Fruit fly (Drosophila melanogaster) whole organism, embryonic: Measurements from ENCODE around the gene Gcat.
A peak's percentile ranks its signal among the peaks of the same experiment; 100 is the strongest.

Experiments
- Bgb ChIP-seq: fragments of 200-800 bp; sonication (Bioruptor generic); IDR thresholded peaks from 2 replicates; pipeline ENCODE4 v1.3.6; 2022; ENCODE audit warnings: missing biosample characterization, missing genetic modification characterization; ENCODE audit not compliant: partially characterized antibody
- C15 ChIP-seq: fragments of 200-800 bp; sonication (Bioruptor generic); IDR thresholded peaks from 3 replicates; pipeline ENCODE4 v1.3.6; 2022; ENCODE audit warnings: missing biosample characterization, missing genetic modification characterization
- CG10366 ChIP-seq: fragments of 200-800 bp; sonication (Bioruptor generic); IDR thresholded peaks from 2 replicates; pipeline ENCODE4 v1.3.6; 2022; ENCODE audit warnings: missing biosample characterization, missing genetic modification characterization
- CG12155 ChIP-seq: fragments of 200-800 bp; sonication (Bioruptor generic); optimal IDR thresholded peaks from 3 replicates; lab custom pipeline; 2016; ENCODE audit warnings: missing biosample characterization, missing genetic modification characterization
- CG13775 ChIP-seq: fragments of 200-800 bp; sonication (Bioruptor generic); optimal IDR thresholded peaks from 3 replicates; lab custom pipeline; 2017; ENCODE audit warnings: missing biosample characterization, mild to moderate bottlenecking, missing genetic modification characterization
- CG13894 ChIP-seq: fragments of 200-800 bp; sonication (Bioruptor generic); optimal IDR thresholded peaks from 3 replicates; lab custom pipeline; 2018; ENCODE audit warnings: missing biosample characterization, mild to moderate bottlenecking, missing genetic modification characterization, moderate library complexity
- CG14441 ChIP-seq: fragments of 200-800 bp; sonication (Bioruptor generic); IDR thresholded peaks from 2 replicates; pipeline ENCODE4 v1.3.6; 2022; ENCODE audit warnings: missing biosample characterization, missing genetic modification characterization
- CG14860 ChIP-seq: fragments of 200-800 bp; sonication (Bioruptor generic); IDR thresholded peaks from 3 replicates; pipeline ENCODE4 v1.3.6; 2022; ENCODE audit warnings: missing biosample characterization, missing genetic modification characterization; ENCODE audit not compliant: partially characterized antibody
- CG15073 ChIP-seq: fragments of 200-800 bp; sonication (Bioruptor generic); optimal IDR thresholded peaks from 2 replicates; lab custom pipeline; 2016; ENCODE audit warnings: missing biosample characterization, missing genetic modification characterization
- CG15514 ChIP-seq: fragments of 200-800 bp; sonication (Bioruptor generic); optimal IDR thresholded peaks from 3 replicates; lab custom pipeline; 2017; ENCODE audit warnings: missing biosample characterization, missing genetic modification characterization, mild to moderate bottlenecking, moderate library complexity, missing genetic modification reagents
- CG18599 ChIP-seq: fragments of 200-800 bp; sonication (Bioruptor generic); optimal IDR thresholded peaks from 3 replicates; lab custom pipeline; 2017; ENCODE audit warnings: missing biosample characterization, missing genetic modification characterization, mild to moderate bottlenecking, moderate library complexity, missing genetic modification reagents
- CG2116 ChIP-seq: fragments of 200-800 bp; sonication (Bioruptor generic); optimal IDR thresholded peaks from 3 replicates; lab custom pipeline; 2018; ENCODE audit warnings: missing biosample characterization, mild to moderate bottlenecking, missing genetic modification characterization
- CG3281 ChIP-seq: fragments of 200-800 bp; sonication (Bioruptor generic); optimal IDR thresholded peaks from 3 replicates; lab custom pipeline; 2017; ENCODE audit warnings: missing biosample characterization, mild to moderate bottlenecking, missing genetic modification characterization
- CG5180 ChIP-seq: fragments of 200-800 bp; sonication (Bioruptor generic); optimal IDR thresholded peaks from 3 replicates; lab custom pipeline; 2017; ENCODE audit warnings: missing biosample characterization, missing genetic modification characterization, mild to moderate bottlenecking, moderate library complexity, missing genetic modification reagents
- CG5953 ChIP-seq: fragments of 200-800 bp; sonication (Bioruptor generic); IDR thresholded peaks from 2 replicates; pipeline ENCODE4 v1.3.6; 2022; ENCODE audit warnings: missing biosample characterization, missing genetic modification characterization
- CG6254 ChIP-seq: fragments of 200-800 bp; sonication (Bioruptor generic); optimal IDR thresholded peaks from 3 replicates; lab custom pipeline; 2017; ENCODE audit warnings: mild to moderate bottlenecking, missing biosample characterization, missing genetic modification reagents, missing genetic modification characterization
- CG6689 ChIP-seq: fragments of 200-800 bp; sonication (Bioruptor generic); IDR thresholded peaks from 2 replicates; pipeline ENCODE4 v1.3.6; 2022; ENCODE audit warnings: missing biosample characterization, missing genetic modification characterization
- CG6791 ChIP-seq: fragments of 200-800 bp; sonication (Bioruptor generic); IDR thresholded peaks from 3 replicates; pipeline ENCODE4 v1.3.6; 2022; ENCODE audit warnings: missing biosample characterization, missing genetic modification characterization; ENCODE audit not compliant: partially characterized antibody
- CG8089 ChIP-seq: fragments of 200-800 bp; sonication (Bioruptor generic); optimal IDR thresholded peaks from 3 replicates; lab custom pipeline; 2016; ENCODE audit warnings: missing biosample characterization, missing genetic modification characterization
- CG9797 ChIP-seq: fragments of 200-800 bp; sonication (Bioruptor generic); optimal IDR thresholded peaks from 3 replicates; lab custom pipeline; 2018; ENCODE audit warnings: missing biosample characterization, mild to moderate bottlenecking, missing genetic modification characterization
- Fer3 ChIP-seq: fragments of 200-800 bp; sonication (Bioruptor generic); optimal IDR thresholded peaks from 2 replicates; lab custom pipeline; 2018; ENCODE audit warnings: missing biosample characterization, mild to moderate bottlenecking, missing genetic modification characterization, moderate library complexity
- Jarid2 ChIP-seq: fragments of 200-800 bp; sonication (Bioruptor generic); optimal IDR thresholded peaks from 3 replicates; lab custom pipeline; 2017; ENCODE audit warnings: mild to moderate bottlenecking, missing biosample characterization, missing genetic modification reagents, missing genetic modification characterization
- MBD-R2 ChIP-seq: fragments of 200-800 bp; sonication (Bioruptor generic); IDR thresholded peaks from 2 replicates; pipeline ENCODE4 v1.3.6; 2022; ENCODE audit warnings: missing biosample characterization, missing genetic modification characterization
- Max ChIP-seq: fragments of 200-800 bp; sonication (Bioruptor generic); optimal IDR thresholded peaks from 2 replicates; lab custom pipeline; 2016; ENCODE audit warnings: missing biosample characterization, mild to moderate bottlenecking, missing genetic modification characterization
- Med ChIP-seq: fragments of 200-800 bp; sonication (Bioruptor generic); peaks from one replicate; lab custom pipeline; 2016; ENCODE audit warnings: missing biosample characterization, missing genetic modification characterization, mild to moderate bottlenecking, inconsistent platforms, moderate library complexity
- Mes4 ChIP-seq: fragments of 200-800 bp; sonication (Bioruptor generic); optimal IDR thresholded peaks from 2 replicates; lab custom pipeline; 2016; ENCODE audit warnings: missing biosample characterization, missing genetic modification characterization
- NC2β ChIP-seq: fragments of 200-800 bp; sonication (Bioruptor generic); optimal IDR thresholded peaks from 2 replicates; lab custom pipeline; 2016; ENCODE audit warnings: missing biosample characterization, missing genetic modification characterization
- Pdp1 ChIP-seq, 2 experiments: fragments of 200-800 bp; sonication (Bioruptor generic); optimal IDR thresholded peaks; 3 replicates each; lab custom pipeline; 2016; ENCODE audit warnings: missing biosample characterization in 2 of 2, missing genetic modification characterization in 2 of 2, mild to moderate bottlenecking in 1 of 2, moderate library complexity in 1 of 2
- Vsx1 ChIP-seq: fragments of 200-800 bp; sonication (Bioruptor generic); optimal IDR thresholded peaks from 2 replicates; lab custom pipeline; 2017; ENCODE audit warnings: missing biosample characterization, mild to moderate bottlenecking, missing genetic modification characterization, missing genetic modification reagents
- bbx ChIP-seq: fragments of 200-800 bp; sonication (Bioruptor generic); IDR thresholded peaks from 2 replicates; pipeline ENCODE4 v1.3.6; 2022; ENCODE audit warnings: missing biosample characterization, missing genetic modification characterization; ENCODE audit not compliant: partially characterized antibody
- cato ChIP-seq: fragments of 200-800 bp; sonication (Bioruptor generic); optimal IDR thresholded peaks from 2 replicates; lab custom pipeline; 2016; ENCODE audit warnings: missing biosample characterization, missing genetic modification characterization, borderline replicate concordance
- emc ChIP-seq: fragments of 200-800 bp; sonication (Bioruptor generic); optimal IDR thresholded peaks from 2 replicates; lab custom pipeline; 2016; ENCODE audit warnings: missing biosample characterization, missing genetic modification characterization
- fru ChIP-seq: fragments of >200 bp; optimal IDR thresholded peaks from 2 replicates; lab custom pipeline; 2017
- ftz-f1 ChIP-seq: fragments of 200-800 bp; sonication (Bioruptor generic); optimal IDR thresholded peaks from 2 replicates; lab custom pipeline; 2016; ENCODE audit warnings: missing biosample characterization, missing genetic modification characterization
- mld ChIP-seq: fragments of 200-800 bp; sonication (Bioruptor generic); IDR thresholded peaks from 3 replicates; pipeline ENCODE4 v1.3.6; 2022; ENCODE audit warnings: missing biosample characterization, missing genetic modification characterization; ENCODE audit not compliant: partially characterized antibody
- nerfin-1 ChIP-seq: fragments of 200-800 bp; sonication (Bioruptor generic); optimal IDR thresholded peaks from 3 replicates; lab custom pipeline; 2019; ENCODE audit warnings: missing biosample characterization, mild to moderate bottlenecking, missing genetic modification characterization, moderate library complexity
- onecut ChIP-seq: fragments of 200-800 bp; sonication (Bioruptor generic); IDR thresholded peaks from 2 replicates; pipeline ENCODE4 v1.3.6; 2022; ENCODE audit warnings: missing biosample characterization, missing genetic modification characterization
- phol ChIP-seq: fragments of 200-800 bp; sonication (Bioruptor generic); optimal IDR thresholded peaks from 3 replicates; lab custom pipeline; 2018; ENCODE audit warnings: missing biosample characterization, mild to moderate bottlenecking, missing genetic modification characterization, moderate library complexity
- prd ChIP-seq, 3 experiments: fragments of >200 bp in 2 of 3; fragments of 200-800 bp in 1 of 3; sonication (Bioruptor generic) in 1 of 3; optimal IDR thresholded peaks in 2 of 3; IDR thresholded peaks in 1 of 3; 2 replicates in 2 of 3; 3 replicates in 1 of 3; pipeline versions ENCODE4 v1.3.6 to Lab custom; 2017 to 2022; ENCODE audit warnings: missing biosample characterization in 1 of 3, missing genetic modification characterization in 1 of 3
- pzg ChIP-seq: fragments of 200-800 bp; sonication (Bioruptor generic); optimal IDR thresholded peaks from 3 replicates; lab custom pipeline; 2018; ENCODE audit warnings: missing biosample characterization, mild to moderate bottlenecking, missing genetic modification characterization, moderate library complexity
- row ChIP-seq: fragments of 200-800 bp; sonication (Bioruptor generic); IDR thresholded peaks from 3 replicates; pipeline ENCODE4 v1.3.6; 2022; ENCODE audit warnings: missing biosample characterization, missing genetic modification characterization
- slp2 ChIP-seq: fragments of 200-800 bp; sonication (Bioruptor generic); optimal IDR thresholded peaks from 2 replicates; lab custom pipeline; 2016; ENCODE audit warnings: missing biosample characterization, missing genetic modification characterization
- sna ChIP-seq: fragments of 200-800 bp; sonication (Bioruptor generic); IDR thresholded peaks from 2 replicates; pipeline ENCODE4 v1.3.6; 2022; ENCODE audit warnings: missing biosample characterization, missing genetic modification characterization; ENCODE audit not compliant: partially characterized antibody
- trem ChIP-seq: fragments of 200-800 bp; optimal IDR thresholded peaks from 3 replicates; lab custom pipeline; 2019; ENCODE audit warnings: missing biosample characterization, mild to moderate bottlenecking, missing genetic modification characterization, moderate library complexity
- ttk ChIP-seq: fragments of 200-800 bp; sonication (Bioruptor generic); IDR thresholded peaks from 2 replicates; pipeline ENCODE4 v2.1.2; 2022; ENCODE audit warnings: missing biosample characterization, missing genetic modification characterization
- twi ChIP-seq: fragments of 200-800 bp; optimal IDR thresholded peaks from 2 replicates; lab custom pipeline; 2019; ENCODE audit warnings: missing biosample characterization, mild to moderate bottlenecking, missing genetic modification characterization, moderate library complexity
- zf30C ChIP-seq: fragments of 200-800 bp; sonication (Bioruptor generic); optimal IDR thresholded peaks from 3 replicates; lab custom pipeline; 2018; ENCODE audit warnings: missing biosample characterization, mild to moderate bottlenecking, missing genetic modification characterization
- zfh2 ChIP-seq: fragments of 200-800 bp; sonication (Bioruptor generic); optimal IDR thresholded peaks from 2 replicates; lab custom pipeline; 2016; ENCODE audit warnings: missing biosample characterization, missing genetic modification characterization

Gcat gene

dm6 chr3L:11765695-11766232, 34.9 kb downstream of the Gcat start, which contains the start of gene loaf (continued):
- TF ChIP-seq cato (GFP tag; lab: Kevin White, UChicago) (no peak), CG10366 (no peak), CG13775 (no peak), mld (GFP tag; lab: Robert Waterston, UW) (no peak), CG15073 (no peak), Bgb (GFP tag; lab: Robert Waterston, UW) (peak; percentile 31; the same call in 1 of the 2 replicates), CG6689 (GFP tag; lab: Robert Waterston, UW) (0 out of 2 replicates have a peak, but pooled peaks have one; percentile 8), CG6791 (GFP tag; lab: Robert Waterston, UW) (0 out of 3 replicates have a peak, but pooled peaks have one; percentile 37), CG14441 (GFP tag; lab: Robert Waterston, UW) (no peak), CG8089 (GFP tag; lab: Kevin White, UChicago) (no peak), trem (peak; percentile 96), zf30C (GFP tag; lab: Kevin White, UChicago) (no peak), CG18599 (no peak), CG5953 (no peak), CG14860 (GFP tag; lab: Robert Waterston, UW) (no peak), MBD-R2 (GFP tag; lab: Robert Waterston, UW) (0 out of 2 replicates have a peak, but pooled peaks have one; percentile 20), nerfin-1 (no peak), CG9797 (no peak), sna (GFP tag; lab: Robert Waterston, UW) (peak; percentile 29; the same call in 1 of the 2 replicates), CG13894 (tag; lab: Kevin White, UChicago) (no peak), CG2116 (no peak), twi (tag; lab: Kevin White, UChicago) (no peak), emc (GFP tag; lab: Kevin White, UChicago) (no peak), onecut (GFP tag; lab: Robert Waterston, UW) (peak; percentile 95), Max (GFP tag; lab: Kevin White, UChicago) (no peak), prd (optimal IDR thresholded peaks at IDR 0.05; lab: Kevin White, UChicago) (no peak), prd (GFP tag; IDR thresholded peaks at IDR 0.05; lab: Robert Waterston, UW) (no peak), CG5180 (GFP tag; lab: Kevin White, UChicago) (no peak), CG15514 (no peak), Fer3 (no peak), slp2 (GFP tag; lab: Kevin White, UChicago) (no peak), ttk (no peak), Med (peak; percentile 68), row (GFP tag; lab: Robert Waterston, UW) (0 out of 3 replicates have a peak, but pooled peaks have one; percentile 9), pzg (GFP tag; lab: Kevin White, UChicago) (peak; percentile 26), Jarid2 (GFP tag; lab: Kevin White, UChicago) (peak; percentile 14), CG6254 (no peak), CG12155 (peak; percentile 97), fru (lab: Kevin White, UChicago) (peak; percentile 3), zfh2 (no peak), ftz-f1 (peak; percentile 0), C15 (GFP tag; lab: Robert Waterston, UW) (0 out of 3 replicates have a peak, but pooled peaks have one; percentile 8), Mes4 (GFP tag; lab: Kevin White, UChicago) (no peak), NC2β (GFP tag; lab: Kevin White, UChicago) (no peak), phol (no peak), bbx (GFP tag; lab: Robert Waterston, UW) (0 out of 2 replicates have a peak, but pooled peaks have one; percentile 13), CG3281 (no peak), Vsx1 (GFP tag; lab: Kevin White, UChicago) (no peak), Pdp1 (GFP tag; optimal IDR thresholded peaks at IDR 0.05; lab: Kevin White, UChicago) (no peak)
